Worm (Caenorhabditis elegans) whole organism, mixed stage, embryonic: ENCODE results near the gene immt-2.

Source experiments
- M03D4.4 ChIP-seq: sonication (generic microtip); optimal IDR thresholded peaks from 2 replicates; lab custom pipeline; 2017; ENCODE audit warnings: mild to moderate bottlenecking, missing genetic modification characterization, missing compliant biosample characterization
- bed-3 ChIP-seq: fragments of 200-800 bp; sonication (Bioruptor generic); optimal IDR thresholded peaks from 3 replicates; lab custom pipeline; 2018; ENCODE audit warnings: mild to moderate bottlenecking, missing genetic modification characterization, moderate library complexity, missing compliant biosample characterization
- blmp-1 ChIP-seq: fragments of 150-350 bp; optimal IDR thresholded peaks from 2 replicates; lab custom pipeline; 2014; ENCODE audit warnings: missing biosample characterization, missing genetic modification characterization
- ceh-43 ChIP-seq: fragments of 200-800 bp; sonication (Bioruptor generic); optimal IDR thresholded peaks from 2 replicates; lab custom pipeline; 2018; ENCODE audit warnings: mild to moderate bottlenecking, missing genetic modification characterization, moderate library complexity, missing compliant biosample characterization
- ceh-83 ChIP-seq: fragments of 200-800 bp; sonication (Bioruptor generic); optimal IDR thresholded peaks from 2 replicates; lab custom pipeline; 2018; ENCODE audit warnings: mild to moderate bottlenecking, missing genetic modification characterization, missing compliant biosample characterization
- cnd-1 ChIP-seq: fragments of 200-800 bp; sonication (Bioruptor generic); optimal IDR thresholded peaks from 2 replicates; lab custom pipeline; 2018; ENCODE audit warnings: mild to moderate bottlenecking, missing genetic modification characterization, missing compliant biosample characterization
- drap-1 ChIP-seq: fragments of 200-800 bp; sonication (Bioruptor generic); optimal IDR thresholded peaks from 3 replicates; lab custom pipeline; 2018; ENCODE audit warnings: mild to moderate bottlenecking, missing genetic modification characterization, missing compliant biosample characterization
- elt-1 ChIP-seq: sonication (generic microtip); optimal IDR thresholded peaks from 2 replicates; lab custom pipeline; 2017; ENCODE audit warnings: missing genetic modification characterization, mild to moderate bottlenecking, missing compliant biosample characterization, antibody characterized with exemption, moderate library complexity, borderline replicate concordance; ENCODE audit not compliant: insufficient read depth
- elt-3 ChIP-seq: fragments of 150-350 bp; optimal IDR thresholded peaks from 2 replicates; lab custom pipeline; 2014; ENCODE audit warnings: missing biosample characterization, missing genetic modification characterization
- flh-1 ChIP-seq: fragments of 200-800 bp; sonication (Bioruptor generic); optimal IDR thresholded peaks from 2 replicates; lab custom pipeline; 2018; ENCODE audit warnings: mild to moderate bottlenecking, missing genetic modification characterization, moderate library complexity, missing compliant biosample characterization
- ham-2 ChIP-seq: fragments of 200-800 bp; sonication (Bioruptor generic); optimal IDR thresholded peaks from 2 replicates; lab custom pipeline; 2018; ENCODE audit warnings: mild to moderate bottlenecking, missing genetic modification characterization, missing compliant biosample characterization
- hlh-1 ChIP-seq: fragments of 150-350 bp; optimal IDR thresholded peaks from 2 replicates; lab custom pipeline; 2014; ENCODE audit warnings: missing biosample characterization, missing genetic modification reagents, missing genetic modification characterization
- lin-13 ChIP-seq: fragments of 150-350 bp; optimal IDR thresholded peaks from 2 replicates; lab custom pipeline; 2014; ENCODE audit warnings: missing biosample characterization, missing genetic modification characterization
- lin-32 ChIP-seq: fragments of 200-800 bp; sonication (Bioruptor generic); optimal IDR thresholded peaks from 2 replicates; lab custom pipeline; 2018; ENCODE audit warnings: mild to moderate bottlenecking, missing genetic modification characterization, missing compliant biosample characterization
- lsy-2 ChIP-seq: fragments of 150-350 bp; optimal IDR thresholded peaks from 2 replicates; lab custom pipeline; 2014; ENCODE audit warnings: missing biosample characterization, missing genetic modification characterization
- mep-1 ChIP-seq: fragments of 150-350 bp; optimal IDR thresholded peaks from 2 replicates; lab custom pipeline; 2017; ENCODE audit warnings: missing biosample characterization, missing genetic modification reagents, missing genetic modification characterization, inconsistent platforms
- mls-2 ChIP-seq: sonication (generic microtip); optimal IDR thresholded peaks from 2 replicates; lab custom pipeline; 2016; ENCODE audit warnings: mild to moderate bottlenecking, missing genetic modification characterization, moderate library complexity, missing compliant biosample characterization
- nhr-12 ChIP-seq: fragments of 150-350 bp; optimal IDR thresholded peaks from 2 replicates; lab custom pipeline; 2014; ENCODE audit warnings: missing biosample characterization, missing genetic modification characterization
- nhr-2 ChIP-seq: fragments of 150-350 bp; optimal IDR thresholded peaks from 2 replicates; lab custom pipeline; 2014; ENCODE audit warnings: missing biosample characterization, missing genetic modification characterization
- nhr-237 ChIP-seq: fragments of 150-350 bp; optimal IDR thresholded peaks from 2 replicates; lab custom pipeline; 2014; ENCODE audit warnings: missing biosample characterization, missing genetic modification characterization
- nhr-28 ChIP-seq: fragments of 150-350 bp; optimal IDR thresholded peaks from 2 replicates; lab custom pipeline; 2014; ENCODE audit warnings: missing biosample characterization, missing genetic modification characterization
- nhr-76 ChIP-seq: sonication (generic microtip); optimal IDR thresholded peaks from 2 replicates; lab custom pipeline; 2017; ENCODE audit warnings: missing biosample characterization, missing genetic modification characterization
- pha-4 ChIP-seq: fragments of 150-350 bp; optimal IDR thresholded peaks from 2 replicates; lab custom pipeline; 2018; ENCODE audit warnings: missing biosample characterization, missing genetic modification reagents, missing genetic modification characterization
- sem-2 ChIP-seq: fragments of 200-800 bp; sonication (Bioruptor generic); optimal IDR thresholded peaks from 2 replicates; lab custom pipeline; 2018; ENCODE audit warnings: mild to moderate bottlenecking, missing genetic modification characterization, missing compliant biosample characterization
- snpc-4 ChIP-seq: fragments of 150-350 bp; optimal IDR thresholded peaks from 2 replicates; lab custom pipeline; 2014; ENCODE audit warnings: missing biosample characterization, missing genetic modification characterization
- sptf-1 ChIP-seq: sonication (generic microtip); optimal IDR thresholded peaks from 2 replicates; lab custom pipeline; 2017; ENCODE audit warnings: mild to moderate bottlenecking, missing genetic modification characterization, moderate library complexity, missing compliant biosample characterization
- tbx-8 ChIP-seq: fragments of 200-800 bp; sonication (Bioruptor generic); optimal IDR thresholded peaks from 2 replicates; lab custom pipeline; 2018; ENCODE audit warnings: mild to moderate bottlenecking, missing genetic modification characterization, moderate library complexity, missing compliant biosample characterization
- unc-120 ChIP-seq: sonication (generic microtip); optimal IDR thresholded peaks from 2 replicates; lab custom pipeline; 2017; ENCODE audit warnings: missing genetic modification characterization, missing compliant biosample characterization; ENCODE audit not compliant: poor library complexity, severe bottlenecking
- unc-39 ChIP-seq: fragments of 150-350 bp; optimal IDR thresholded peaks from 2 replicates; lab custom pipeline; 2014; ENCODE audit warnings: missing biosample characterization, missing genetic modification characterization
- unc-62 ChIP-seq: fragments of 150-350 bp; optimal IDR thresholded peaks from 2 replicates; lab custom pipeline; 2014; ENCODE audit warnings: missing biosample characterization, missing genetic modification reagents, missing genetic modification characterization
- zip-8 ChIP-seq: fragments of 150-350 bp; optimal IDR thresholded peaks from 2 replicates; lab custom pipeline; 2014; ENCODE audit warnings: missing biosample characterization, missing genetic modification characterization
- ztf-11 ChIP-seq: fragments of 150-350 bp; optimal IDR thresholded peaks from 2 replicates; lab custom pipeline; 2014; ENCODE audit warnings: missing biosample characterization, missing genetic modification characterization

Gene immt-2

DNA sequence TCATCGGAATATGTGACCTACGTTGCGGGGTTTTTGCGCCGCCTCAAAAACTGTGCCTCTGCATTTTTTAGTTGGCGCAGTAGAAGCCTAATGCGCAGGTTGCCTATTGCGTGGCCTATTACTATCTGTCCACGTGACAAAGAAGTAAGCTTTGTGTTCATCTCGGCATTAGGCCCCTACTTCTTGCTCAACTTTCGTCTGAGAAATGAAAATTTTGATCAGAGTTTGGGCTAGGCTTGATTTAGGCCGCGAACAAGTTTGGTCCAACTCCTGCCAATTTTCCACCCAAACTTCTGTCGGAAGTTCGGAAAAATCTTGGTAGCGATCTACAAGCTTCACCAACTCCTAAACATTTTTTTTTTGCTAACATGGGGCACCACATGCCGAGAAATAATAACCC is 7.1 kb upstream of the immt-2 start:
- TF ChIP-seq ham-2 (GFP tag; lab: Kevin White, UChicago), result no peak
- TF ChIP-seq bed-3 (GFP tag; lab: Kevin White, UChicago), result no peak
- no peak for TF ChIP-seq elt-1 (tag; lab: Kevin White, UChicago)

DNA sequence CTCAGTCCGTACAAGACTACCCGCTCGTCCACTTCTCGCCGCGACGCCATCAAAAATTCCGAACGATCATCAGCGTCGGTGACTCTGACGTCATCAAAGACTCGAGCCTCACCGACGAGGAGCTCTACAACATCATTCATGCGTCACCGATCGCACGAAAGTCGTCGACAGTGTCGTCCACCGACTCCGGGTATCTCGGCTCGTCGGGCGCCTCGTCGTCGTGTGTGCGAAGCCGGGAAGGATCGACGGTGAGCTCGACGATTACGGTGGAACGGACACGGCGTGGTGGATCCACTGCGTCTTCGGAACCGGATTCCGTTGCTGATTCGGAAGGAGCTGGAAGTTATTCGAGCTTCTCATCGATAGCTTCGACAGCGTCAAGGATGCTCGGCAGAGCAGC is 4.3 kb upstream of the immt-2 start:
- TF ChIP-seq sem-2 (GFP tag; lab: Kevin White, UChicago), result no peak
- TF ChIP-seq lin-13 (tag; lab: Kevin White, UChicago), result no peak
- TF ChIP-seq unc-62, result no peak
- TF ChIP-seq flh-1 (GFP tag; lab: Kevin White, UChicago), result no peak
- TF ChIP-seq M03D4.4 (tag; lab: Kevin White, UChicago), result no peak
- TF ChIP-seq snpc-4, result no peak
- no peak for TF ChIP-seq blmp-1 (tag; lab: Kevin White, UChicago)
- no peak for TF ChIP-seq nhr-12
- TF ChIP-seq nhr-2 (tag; lab: Kevin White, UChicago), result no peak
- TF ChIP-seq ceh-83 (GFP tag; lab: Kevin White, UChicago), result no peak
- TF ChIP-seq nhr-28 (tag; lab: Kevin White, UChicago), result no peak
- no peak for TF ChIP-seq lin-32 (GFP tag; lab: Kevin White, UChicago)
- TF ChIP-seq mls-2 (tag; lab: Kevin White, UChicago), result no peak

DNA sequence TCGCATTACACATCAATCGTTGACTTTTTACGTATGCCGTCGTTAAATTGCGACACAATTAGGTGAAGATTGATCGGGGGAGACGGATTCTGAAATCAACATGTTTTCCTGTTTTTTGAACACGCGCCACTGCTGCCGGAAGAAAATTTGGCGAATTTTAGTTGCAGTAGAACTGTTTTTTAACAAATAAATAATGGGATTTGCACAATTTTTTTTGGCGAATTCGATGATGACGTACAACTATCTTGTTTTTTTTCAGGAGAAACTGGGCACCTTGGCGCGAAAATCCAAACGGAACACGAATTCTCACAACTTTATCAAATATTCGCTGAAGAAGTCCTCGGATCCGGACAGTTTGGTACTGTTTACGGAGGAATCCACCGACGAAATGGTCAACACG is 3.1 kb upstream of the immt-2 start:
- TF ChIP-seq tbx-8 (GFP tag; lab: Kevin White, UChicago), result no peak
- no peak for TF ChIP-seq snpc-4

DNA sequence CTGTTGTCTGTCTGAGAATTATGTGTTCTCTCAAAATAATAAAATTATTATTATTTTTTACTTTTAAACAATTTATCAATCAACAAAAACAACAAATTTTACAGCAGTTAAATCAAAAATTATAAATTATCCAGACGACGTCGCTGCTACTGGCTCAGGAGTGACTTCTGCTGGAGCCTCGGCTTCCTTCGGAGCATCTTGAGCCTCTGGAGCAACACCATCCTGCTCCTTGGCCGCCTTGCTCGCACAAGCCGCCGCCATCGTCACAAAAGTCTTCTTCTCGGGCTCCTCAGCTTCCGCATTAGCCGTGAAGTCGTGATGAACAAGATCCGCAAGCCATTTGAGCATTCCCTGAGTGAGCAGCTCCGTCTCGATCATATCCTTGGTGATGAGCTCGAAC is 3.6 kb downstream of the immt-2 start:
- no peak for TF ChIP-seq nhr-237 (tag; lab: Kevin White, UChicago)
- no peak for TF ChIP-seq blmp-1 (tag; lab: Kevin White, UChicago)
- no peak for TF ChIP-seq lsy-2 (tag; lab: Kevin White, UChicago)
- TF ChIP-seq zip-8, result no peak
- TF ChIP-seq ham-2 (GFP tag; lab: Kevin White, UChicago), result no peak
- no peak for TF ChIP-seq drap-1 (GFP tag; lab: Kevin White, UChicago)
- TF ChIP-seq lin-32 (GFP tag; lab: Kevin White, UChicago), result no peak
- no peak for TF ChIP-seq cnd-1 (tag; lab: Kevin White, UChicago)
- TF ChIP-seq mep-1 (tag; lab: Kevin White, UChicago), result no peak
- no peak for TF ChIP-seq snpc-4
- TF ChIP-seq ceh-83 (GFP tag; lab: Kevin White, UChicago), result no peak
- no peak for TF ChIP-seq flh-1 (GFP tag; lab: Kevin White, UChicago)
- no peak for TF ChIP-seq M03D4.4 (tag; lab: Kevin White, UChicago)
- TF ChIP-seq elt-3 (tag; lab: Kevin White, UChicago), result no peak
- no peak for TF ChIP-seq nhr-76 (tag; lab: Kevin White, UChicago)
- no peak for TF ChIP-seq nhr-28 (tag; lab: Kevin White, UChicago)
- TF ChIP-seq sem-2 (GFP tag; lab: Kevin White, UChicago), result no peak
- no peak for TF ChIP-seq unc-39
- TF ChIP-seq hlh-1 (tag; lab: Kevin White, UChicago), result no peak

DNA sequence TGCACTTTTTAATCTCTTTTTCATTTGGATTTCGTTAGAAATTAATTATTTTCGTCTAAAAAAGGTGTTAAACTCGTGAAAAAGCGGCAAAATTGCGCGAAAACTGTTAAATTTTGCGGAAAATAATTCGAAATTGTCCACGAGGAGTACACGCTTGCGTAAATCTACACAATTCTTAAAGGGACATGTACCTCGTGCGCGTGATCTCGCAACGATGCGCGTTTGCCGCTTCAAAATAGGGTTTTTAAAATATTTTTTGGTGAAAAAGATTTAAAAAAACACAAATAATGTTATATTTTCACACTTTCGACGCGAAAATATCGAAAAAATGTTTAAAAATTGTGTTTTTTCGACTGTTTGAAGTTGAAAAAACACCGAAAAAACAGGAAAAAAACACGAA is 4.2 kb downstream of the immt-2 start:
- TF ChIP-seq nhr-2 (tag; lab: Kevin White, UChicago) (no peak), unc-120 (tag; lab: Kevin White, UChicago) (no peak), mls-2 (tag; lab: Kevin White, UChicago) (no peak), hlh-1 (tag; lab: Kevin White, UChicago) (no peak), zip-8 (no peak), nhr-28 (tag; lab: Kevin White, UChicago) (no peak), lin-32 (GFP tag; lab: Kevin White, UChicago) (no peak), drap-1 (GFP tag; lab: Kevin White, UChicago) (no peak), elt-3 (tag; lab: Kevin White, UChicago) (no peak), nhr-76 (tag; lab: Kevin White, UChicago) (no peak)
- TF ChIP-seq, all 35 proteins: peak for 0

DNA sequence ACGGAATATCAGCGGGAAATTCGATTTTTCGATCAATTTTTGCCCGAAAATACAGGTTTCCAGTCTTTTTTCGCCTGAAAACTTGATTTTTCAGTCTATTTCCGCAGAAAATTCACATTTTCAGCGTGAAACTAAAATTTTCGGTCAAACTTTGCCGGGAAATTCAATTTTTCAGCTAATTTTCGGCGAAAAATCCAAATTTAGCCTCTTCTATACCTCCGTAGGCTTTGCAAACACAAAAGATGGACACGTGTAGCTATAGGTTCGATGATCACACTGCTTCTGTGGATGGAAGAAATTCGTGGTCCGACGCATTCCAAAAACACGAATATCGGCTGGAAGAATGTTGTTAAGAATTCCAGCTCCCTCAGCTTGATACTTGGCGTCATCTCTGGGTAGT is 5.0 kb downstream of the immt-2 start:
- TF ChIP-seq nhr-12 (no peak), lin-13 (tag; lab: Kevin White, UChicago) (no peak), blmp-1 (tag; lab: Kevin White, UChicago) (no peak), unc-120 (tag; lab: Kevin White, UChicago) (no peak), nhr-28 (tag; lab: Kevin White, UChicago) (no peak), cnd-1 (tag; lab: Kevin White, UChicago) (no peak), lin-32 (GFP tag; lab: Kevin White, UChicago) (no peak), ztf-11 (tag; lab: Kevin White, UChicago) (no peak), nhr-2 (tag; lab: Kevin White, UChicago) (no peak), ceh-83 (GFP tag; lab: Kevin White, UChicago) (no peak), lsy-2 (tag; lab: Kevin White, UChicago) (no peak), pha-4 (tag; lab: Kevin White, UChicago) (no peak), zip-8 (no peak), bed-3 (GFP tag; lab: Kevin White, UChicago) (no peak), nhr-237 (tag; lab: Kevin White, UChicago) (no peak), ham-2 (GFP tag; lab: Kevin White, UChicago) (no peak), ceh-43 (GFP tag; lab: Kevin White, UChicago) (no peak), M03D4.4 (tag; lab: Kevin White, UChicago) (no peak), sptf-1 (tag; lab: Kevin White, UChicago) (no peak)
